Worm (Caenorhabditis elegans) whole organism, L4 larva: ENCODE data around the gene M106.3.

Experiments
- D1046.2 ChIP-seq: fragments of 200-800 bp; sonication (Bioruptor generic); IDR thresholded peaks from 2 replicates; pipeline ENCODE4 v1.3.6; 2022; ENCODE audit warnings: missing genetic modification characterization, missing compliant biosample characterization
- F37D6.2 ChIP-seq: sonication (generic microtip); optimal IDR thresholded peaks from 2 replicates; lab custom pipeline; 2016; ENCODE audit warnings: mild to moderate bottlenecking, missing genetic modification characterization, missing compliant biosample characterization
- T26A8.4 ChIP-seq: fragments of 200-800 bp; sonication (Bioruptor generic); IDR thresholded peaks from 2 replicates; pipeline ENCODE4 v1.3.6; 2022; ENCODE audit warnings: missing genetic modification characterization, missing compliant biosample characterization
- Y5F2A.4 ChIP-seq: fragments of 200-800 bp; sonication (Bioruptor generic); optimal IDR thresholded peaks from 2 replicates; lab custom pipeline; 2018; ENCODE audit warnings: mild to moderate bottlenecking, missing genetic modification characterization, missing compliant biosample characterization
- aly-2 ChIP-seq: sonication (generic microtip); optimal IDR thresholded peaks from 2 replicates; lab custom pipeline; 2018; ENCODE audit warnings: missing biosample characterization, missing genetic modification characterization
- arid-1 ChIP-seq: fragments of 200-800 bp; sonication (Bioruptor generic); conservative IDR thresholded peaks from 2 replicates; pipeline ENCODE4 v1.3.6; 2022; ENCODE audit warnings: missing genetic modification reagents, missing genetic modification characterization, missing compliant biosample characterization
- ceh-20 ChIP-seq: fragments of 200-800 bp; sonication (Bioruptor generic); IDR thresholded peaks from 2 replicates; pipeline ENCODE4 v1.3.6; 2022; ENCODE audit warnings: missing genetic modification reagents, missing genetic modification characterization, missing compliant biosample characterization
- ceh-62 ChIP-seq: sonication (generic microtip); optimal IDR thresholded peaks from 2 replicates; lab custom pipeline; 2017; ENCODE audit warnings: missing biosample characterization, missing genetic modification characterization
- ces-1 ChIP-seq: fragments of 150-350 bp; sonication (generic microtip); optimal IDR thresholded peaks from 4 replicates; lab custom pipeline; 2014; ENCODE audit warnings: missing biosample characterization, missing genetic modification reagents, missing genetic modification characterization
- cey-2 ChIP-seq: sonication (generic microtip); optimal IDR thresholded peaks from 3 replicates; lab custom pipeline; 2017; ENCODE audit warnings: missing genetic modification characterization, mild to moderate bottlenecking, missing compliant biosample characterization, antibody characterized with exemption, borderline replicate concordance; ENCODE audit not compliant: insufficient read depth
- ctbp-1 ChIP-seq: fragments of 200-800 bp; sonication (Bioruptor generic); IDR thresholded peaks from 2 replicates; pipeline ENCODE4 v1.3.6; 2022; ENCODE audit warnings: missing genetic modification reagents, missing genetic modification characterization, missing compliant biosample characterization
- daf-16 ChIP-seq, 3 experiments: sonication (generic microtip); optimal IDR thresholded peaks; 2 replicates each; lab custom pipeline; 2016 to 2017; ENCODE audit warnings: missing genetic modification characterization in 3 of 3, missing genetic modification reagents in 3 of 3, mild to moderate bottlenecking in 2 of 3, missing compliant biosample characterization in 2 of 3, missing biosample characterization in 1 of 3, moderate library complexity in 1 of 3
- dpl-1 ChIP-seq: fragments of 150-350 bp; optimal IDR thresholded peaks from 2 replicates; lab custom pipeline; 2014; ENCODE audit warnings: missing biosample characterization, missing genetic modification reagents, missing genetic modification characterization
- duxl-1 ChIP-seq: sonication (generic microtip); optimal IDR thresholded peaks from 2 replicates; lab custom pipeline; 2016; ENCODE audit warnings: mild to moderate bottlenecking, missing genetic modification characterization, moderate library complexity, missing compliant biosample characterization; ENCODE audit not compliant: poor library complexity
- gei-8 ChIP-seq: fragments of 200-800 bp; sonication (Bioruptor generic); optimal IDR thresholded peaks from 2 replicates; lab custom pipeline; 2018; ENCODE audit warnings: mild to moderate bottlenecking, missing genetic modification characterization, missing compliant biosample characterization
- hlh-11 ChIP-seq: fragments of 200-800 bp; sonication (Bioruptor generic); optimal IDR thresholded peaks from 2 replicates; lab custom pipeline; 2018; ENCODE audit warnings: mild to moderate bottlenecking, missing genetic modification characterization, missing compliant biosample characterization
- hmg-1.1 ChIP-seq: fragments of 200-800 bp; sonication (Bioruptor generic); IDR thresholded peaks from 2 replicates; pipeline ENCODE4 v1.3.6; 2022; ENCODE audit warnings: missing genetic modification reagents, missing genetic modification characterization, missing compliant biosample characterization
- lin-1 ChIP-seq: fragments of 200-800 bp; sonication (Bioruptor generic); IDR thresholded peaks from 2 replicates; pipeline ENCODE4 v1.3.6; 2022; ENCODE audit warnings: missing genetic modification reagents, missing genetic modification characterization, missing compliant biosample characterization
- lin-13 ChIP-seq: fragments of 150-350 bp; optimal IDR thresholded peaks from 2 replicates; lab custom pipeline; 2014; ENCODE audit warnings: missing biosample characterization, missing genetic modification reagents, missing genetic modification characterization
- lin-38 ChIP-seq: fragments of 200-800 bp; sonication (Bioruptor generic); IDR thresholded peaks from 2 replicates; pipeline ENCODE4 v1.3.6; 2022; ENCODE audit warnings: missing genetic modification reagents, missing genetic modification characterization, missing compliant biosample characterization
- lir-3 ChIP-seq: sonication (generic microtip); optimal IDR thresholded peaks from 2 replicates; lab custom pipeline; 2016; ENCODE audit warnings: mild to moderate bottlenecking, missing genetic modification characterization, missing compliant biosample characterization
- lsy-2 ChIP-seq, 2 experiments: fragments of 150-350 bp in 1 of 2; sonication (generic microtip) in 1 of 2; optimal IDR thresholded peaks; 2 replicates each; lab custom pipeline; 2014 to 2017; ENCODE audit warnings: missing biosample characterization in 2 of 2, missing genetic modification characterization in 2 of 2
- madf-5 ChIP-seq, 2 experiments: fragments of 200-800 bp; sonication (Bioruptor generic); IDR thresholded peaks; 2 replicates each; pipeline ENCODE4 v1.3.6; 2022; ENCODE audit warnings: missing compliant biosample characterization in 2 of 2, missing genetic modification characterization in 2 of 2
- madf-9 ChIP-seq: fragments of 200-800 bp; sonication (Bioruptor generic); conservative IDR thresholded peaks from 2 replicates; pipeline ENCODE4 v1.3.6; 2022; ENCODE audit warnings: missing genetic modification reagents, missing genetic modification characterization, missing compliant biosample characterization
- mes-2 ChIP-seq: sonication (generic microtip); optimal IDR thresholded peaks from 2 replicates; lab custom pipeline; 2016; ENCODE audit warnings: missing genotype, mild to moderate bottlenecking, missing genetic modification characterization, missing compliant biosample characterization; ENCODE audit not compliant: poor library complexity, severe bottlenecking
- nhr-11 ChIP-seq: fragments of 150-350 bp; optimal IDR thresholded peaks from 2 replicates; lab custom pipeline; 2014; ENCODE audit warnings: missing biosample characterization, missing genetic modification characterization
- nhr-237 ChIP-seq: sonication (generic microtip); optimal IDR thresholded peaks from 2 replicates; lab custom pipeline; 2017; ENCODE audit warnings: missing biosample characterization, missing genetic modification characterization
- nhr-28 ChIP-seq: fragments of 150-350 bp; optimal IDR thresholded peaks from 2 replicates; lab custom pipeline; 2014; ENCODE audit warnings: missing biosample characterization, missing genetic modification characterization
- nhr-48 ChIP-seq: sonication (generic microtip); optimal IDR thresholded peaks from 2 replicates; lab custom pipeline; 2016; ENCODE audit warnings: mild to moderate bottlenecking, missing genetic modification characterization, missing compliant biosample characterization
- nhr-76 ChIP-seq: fragments of 150-350 bp; optimal IDR thresholded peaks from 2 replicates; lab custom pipeline; 2014; ENCODE audit warnings: missing biosample characterization, missing genetic modification characterization
- nhr-77 ChIP-seq: fragments of 150-350 bp; optimal IDR thresholded peaks from 2 replicates; lab custom pipeline; 2014; ENCODE audit warnings: missing biosample characterization, missing genetic modification characterization
- pha-4 ChIP-seq, 2 experiments: fragments of 150-350 bp in 1 of 2; fragments of 200-800 bp in 1 of 2; sonication (Bioruptor generic) in 1 of 2; IDR thresholded peaks in 1 of 2; optimal IDR thresholded peaks in 1 of 2; 2 replicates each; pipeline versions ENCODE4 v1.3.6 to Lab custom; 2014 to 2022; ENCODE audit warnings: missing genetic modification characterization in 2 of 2, missing genetic modification reagents in 2 of 2, missing biosample characterization in 1 of 2, missing compliant biosample characterization in 1 of 2
- php-3 ChIP-seq: fragments of 200-800 bp; sonication (Bioruptor generic); IDR thresholded peaks from 2 replicates; pipeline ENCODE4 v1.3.6; 2022; ENCODE audit warnings: missing genetic modification reagents, missing genetic modification characterization, missing compliant biosample characterization
- pqm-1 ChIP-seq: sonication (generic microtip); optimal IDR thresholded peaks from 2 replicates; lab custom pipeline; 2017; ENCODE audit warnings: missing biosample characterization, missing genetic modification characterization
- skn-1 ChIP-seq: fragments of 150-350 bp; optimal IDR thresholded peaks from 2 replicates; lab custom pipeline; 2014; ENCODE audit warnings: missing biosample characterization, missing genetic modification characterization
- zfp-3 ChIP-seq: fragments of 200-800 bp; sonication (Bioruptor generic); conservative IDR thresholded peaks from 2 replicates; pipeline ENCODE4 v1.3.6; 2022; ENCODE audit warnings: missing genetic modification reagents, missing genetic modification characterization, missing compliant biosample characterization
- ztf-7 ChIP-seq: fragments of 150-350 bp; optimal IDR thresholded peaks from 2 replicates; lab custom pipeline; 2014; ENCODE audit warnings: missing biosample characterization, missing genetic modification characterization

The M106.3 gene

ce11 chrII:10824046-10824445 lies 36.7 kb downstream of the M106.3 start, which contains the start of the genes R06F6.12 and mix-1 (continued):
- no peak for TF ChIP-seq nhr-48 (tag; lab: Kevin White, UChicago)
- no peak for TF ChIP-seq T26A8.4 (GFP tag; lab: Robert Waterston, UW)
- TF ChIP-seq hlh-11 (tag; lab: Kevin White, UChicago), result peak; percentile 22
- no peak for TF ChIP-seq cey-2 (tag; lab: Kevin White, UChicago)
- TF ChIP-seq ces-1 (GFP tag; lab: Kevin White, UChicago), result no peak
- TF ChIP-seq lsy-2 (tag; optimal IDR thresholded peaks at IDR 0.05; lab: Kevin White, UChicago), result peak; percentile 10 to 83

DNA sequence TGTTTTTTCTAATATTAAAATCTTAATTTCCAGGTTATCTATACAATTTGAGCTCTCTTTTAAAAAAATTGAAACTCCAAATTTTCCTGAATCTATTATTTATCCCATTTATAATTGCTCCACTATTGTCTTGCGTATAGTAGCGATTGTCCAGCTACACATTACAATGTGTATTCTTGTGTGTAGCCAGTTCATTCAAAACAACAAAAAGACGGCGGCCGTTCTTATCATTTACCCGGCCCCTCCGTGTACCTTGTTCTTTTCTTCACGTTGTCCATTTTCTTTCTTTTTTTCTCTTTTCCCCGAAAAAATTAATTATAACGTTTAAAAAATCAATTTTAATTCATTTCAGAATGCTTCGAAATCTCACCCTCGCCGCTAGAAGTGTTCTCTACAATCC lies 40.0 kb downstream of the M106.3 start, which contains the start of gene ech-4:
Gene ech-4, plus strand, starts transcription at position 353 of the 400 bp plus-strand sequence.
- TF ChIP-seq pqm-1 (tag; lab: Kevin White, UChicago) (peak; percentile 9), lin-38 (GFP tag; lab: Robert Waterston, UW) (peak; percentile 17; the same call in 1 of the 2 replicates), nhr-237 (tag; lab: Kevin White, UChicago) (no peak), daf-16 (GFP tag; optimal IDR thresholded peaks at IDR 0.05; lab: Kevin White, UChicago) (no peak), daf-16 (tag; optimal IDR thresholded peaks at IDR 0.05; lab: Kevin White, UChicago) (peak; percentile 63), nhr-28 (peak; percentile 56), aly-2 (tag; lab: Kevin White, UChicago) (no peak)

DNA sequence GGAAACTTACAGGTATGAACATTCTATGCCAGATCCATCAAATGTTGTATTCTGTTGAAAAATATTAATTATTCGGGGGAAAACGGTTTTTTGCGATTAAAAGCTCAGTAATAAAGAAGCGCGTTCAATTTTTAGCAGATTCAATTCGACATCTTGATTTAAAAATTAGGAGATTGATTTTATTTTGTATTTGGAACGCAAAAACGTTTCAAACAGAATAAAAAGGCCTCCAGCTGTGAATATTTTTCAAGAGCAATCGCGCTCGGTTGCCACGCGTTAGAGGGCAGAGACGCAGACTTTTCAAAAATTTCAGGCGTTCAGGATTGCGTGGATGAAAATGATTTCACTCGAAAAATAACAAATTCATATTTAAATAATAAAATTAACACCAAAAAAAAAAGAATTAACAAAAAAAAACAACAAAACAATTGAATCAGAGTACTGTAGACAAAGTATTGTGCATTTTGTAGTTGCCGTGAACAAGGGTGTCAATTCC lies 40.7 kb downstream of the M106.3 start, which contains the start of gene R06F6.8:
Gene R06F6.8, minus strand, starts transcription at position 51 of the 496 bp plus-strand sequence.
- TF ChIP-seq mes-2 (tag; lab: Kevin White, UChicago), result peak; percentile 61
- TF ChIP-seq lsy-2 (tag; optimal IDR thresholded peaks at IDR 0.05; lab: Kevin White, UChicago), result peak in 1 of 2 experiments; percentile 29
- TF ChIP-seq ceh-62 (tag; lab: Kevin White, UChicago), result no peak
- TF ChIP-seq nhr-237 (tag; lab: Kevin White, UChicago), result no peak
- TF ChIP-seq nhr-77 (tag; lab: Kevin White, UChicago), result no peak
- TF ChIP-seq dpl-1 (GFP tag; lab: Kevin White, UChicago), result peak; percentile 20
- TF ChIP-seq pha-4 (GFP tag; IDR thresholded peaks at IDR 0.05; lab: Robert Waterston, UW), result no peak
- peak; percentile 11 for TF ChIP-seq pha-4 (tag; optimal IDR thresholded peaks at IDR 0.05; lab: Kevin White, UChicago)
- peak; percentile 9 for TF ChIP-seq nhr-28
- TF ChIP-seq lin-38 (GFP tag; lab: Robert Waterston, UW), result peak; percentile 82
- TF ChIP-seq skn-1 (tag; lab: Kevin White, UChicago), result no peak
- TF ChIP-seq lin-13, result peak; percentile 5
- TF ChIP-seq duxl-1 (tag; lab: Kevin White, UChicago), result no peak

DNA sequence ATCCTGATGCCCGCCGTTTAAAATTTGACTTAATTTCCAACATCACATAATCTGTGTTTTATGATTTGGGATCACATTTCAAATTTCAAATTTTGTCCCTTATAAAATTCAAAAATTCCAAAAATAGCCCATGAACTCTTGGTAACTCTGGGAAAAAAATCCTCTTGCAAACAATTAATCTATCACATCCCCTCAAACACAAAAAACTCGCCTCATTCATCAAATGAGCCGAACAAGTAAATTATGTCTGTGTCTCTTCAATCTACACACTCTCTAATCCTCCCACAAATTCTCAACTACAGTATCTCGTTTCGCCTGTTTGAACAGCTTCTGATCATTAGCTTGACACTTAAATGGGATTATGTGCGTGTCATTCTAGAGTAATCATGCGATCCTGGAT lies 50.0 kb downstream of the M106.3 start, which contains the start of gene msrp-7:
Gene msrp-7, plus strand, starts transcription at position 301 of the 400 bp plus-strand sequence.
- no peak for TF ChIP-seq Y5F2A.4 (GFP tag; lab: Kevin White, UChicago)
- TF ChIP-seq nhr-48 (tag; lab: Kevin White, UChicago), result no peak
- no peak for TF ChIP-seq php-3
- TF ChIP-seq madf-5 (GFP tag; IDR thresholded peaks at IDR 0.05; lab: Robert Waterston, UW), result no peak
- TF ChIP-seq ctbp-1 (GFP tag; lab: Robert Waterston, UW), result no peak
- TF ChIP-seq lin-1 (GFP tag; lab: Robert Waterston, UW), result no peak
- TF ChIP-seq ces-1 (GFP tag; lab: Kevin White, UChicago), result no peak
- no peak for TF ChIP-seq ceh-20 (GFP tag; lab: Robert Waterston, UW)
- no peak for TF ChIP-seq hmg-1.1 (GFP tag; lab: Robert Waterston, UW)
- no peak for TF ChIP-seq nhr-76
- TF ChIP-seq arid-1 (GFP tag; lab: Robert Waterston, UW), result no peak
- TF ChIP-seq lir-3 (tag; lab: Kevin White, UChicago), result no peak
- no peak for TF ChIP-seq ztf-7
- TF ChIP-seq zfp-3 (GFP tag; lab: Robert Waterston, UW), result no peak
- no peak for TF ChIP-seq gei-8 (GFP tag; lab: Kevin White, UChicago)
- no peak for TF ChIP-seq nhr-11 (tag; lab: Kevin White, UChicago)
- no peak for TF ChIP-seq F37D6.2 (tag; lab: Kevin White, UChicago)
- TF ChIP-seq madf-9 (GFP tag; lab: Robert Waterston, UW), result no peak
- TF ChIP-seq D1046.2 (GFP tag; lab: Robert Waterston, UW), result no peak
